3 fruit fly cellular contexts compared by ENCODE assay signal in the genomic region with DNA sequence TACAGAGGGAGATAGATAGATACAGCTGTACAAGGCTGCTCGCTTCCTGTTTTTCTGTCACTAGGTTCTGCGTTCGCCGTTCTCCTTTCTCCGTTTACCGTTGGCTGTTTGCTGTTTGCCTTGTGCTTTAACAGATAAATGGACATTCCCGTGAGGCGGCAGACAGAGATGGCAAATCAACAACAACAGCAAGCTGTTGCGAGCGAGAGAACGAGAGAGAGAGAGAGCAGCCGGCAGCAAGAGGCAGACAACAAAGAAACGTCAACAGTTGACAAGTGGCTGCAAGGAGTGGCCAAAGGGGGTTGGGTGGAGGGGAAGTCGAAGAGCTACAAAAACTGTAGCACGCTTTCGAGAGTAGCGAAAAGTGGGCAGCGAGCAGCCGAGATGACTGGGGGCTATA.
TF ChIP-seq lines count a peak whose summit lies in the region.

No protein-coding gene starts in this region.

- no peak for TF ChIP-seq CTCF in whole organism, embryonic (GFP tag; optimal IDR thresholded peaks at IDR 0.05; lab: Kevin White, UChicago)

TF ChIP-seq in whole organism, embryonic, 481 proteins besides CTCF, POLR2A, EP300 and RAD21 (continues in another document):
- TF ChIP-seq caup (GFP tag; optimal IDR thresholded peaks at IDR 0.05; lab: Kevin White, UChicago; ENCODE audit: severe bottlenecking) (no peak), Ravus (GFP tag; IDR thresholded peaks at IDR 0.05; lab: Robert Waterston, UW) (no peak), H2.0 (GFP tag; IDR thresholded peaks at IDR 0.05; lab: Robert Waterston, UW) (no peak), chinmo (GFP tag; IDR thresholded peaks at IDR 0.05; lab: Robert Waterston, UW; ENCODE audit: partially characterized antibody) (0 out of 4 replicates have a peak, but pooled peaks have one; percentile 14), CG18262 (tag; optimal IDR thresholded peaks at IDR 0.05; lab: Kevin White, UChicago) (no peak), Hr39 (optimal IDR thresholded peaks at IDR 0.05; lab: Kevin White, UChicago) (no peak), Poxn (GFP tag; IDR thresholded peaks at IDR 0.05; lab: Robert Waterston, UW) (no peak), CG4360 (GFP tag; IDR thresholded peaks at IDR 0.05; lab: Robert Waterston, UW) (0 out of 2 replicates have a peak, but pooled peaks have one; percentile 34), lola (GFP tag; optimal IDR thresholded peaks at IDR 0.05; lab: Kevin White, UChicago) (no peak), Bgb (GFP tag; IDR thresholded peaks at IDR 0.05; lab: Robert Waterston, UW; ENCODE audit: partially characterized antibody) (no peak), CG11695 (GFP tag; IDR thresholded peaks at IDR 0.05; lab: Robert Waterston, UW) (no peak), CG30431 (GFP tag; optimal IDR thresholded peaks at IDR 0.05; lab: Kevin White, UChicago) (no peak), Nf-YA (GFP tag; IDR thresholded peaks at IDR 0.05; lab: Robert Waterston, UW) (no peak), CG6854 (GFP tag; optimal IDR thresholded peaks at IDR 0.05; lab: Kevin White, UChicago) (no peak), Hr3 (GFP tag; optimal IDR thresholded peaks at IDR 0.05; lab: Kevin White, UChicago) (no peak), CG6689 (GFP tag; IDR thresholded peaks at IDR 0.05; lab: Robert Waterston, UW) (no peak), CG4328 (GFP tag; optimal IDR thresholded peaks at IDR 0.05; lab: Kevin White, UChicago) (no peak), pb (GFP tag; optimal IDR thresholded peaks at IDR 0.05; lab: Kevin White, UChicago) (no peak), CG8944 (GFP tag; optimal IDR thresholded peaks at IDR 0.05; lab: Kevin White, UChicago) (no peak), Ets97D (GFP tag; optimal IDR thresholded peaks at IDR 0.05; lab: Kevin White, UChicago) (no peak), CG13775 (GFP tag; optimal IDR thresholded peaks at IDR 0.05; lab: Kevin White, UChicago) (no peak), MBD-R2 (GFP tag; IDR thresholded peaks at IDR 0.05; lab: Robert Waterston, UW) (no peak), CG43689 (GFP tag; IDR thresholded peaks at IDR 0.05; lab: Robert Waterston, UW) (no peak), Meics (GFP tag; optimal IDR thresholded peaks at IDR 0.05; lab: Kevin White, UChicago) (no peak), Camta (GFP tag; optimal IDR thresholded peaks at IDR 0.05; lab: Kevin White, UChicago) (no peak), CG9932 (GFP tag; IDR thresholded peaks at IDR 0.05; lab: Robert Waterston, UW) (no peak), maf-S (GFP tag; optimal IDR thresholded peaks at IDR 0.05; lab: Kevin White, UChicago) (no peak), Sry-β (GFP tag; optimal IDR thresholded peaks at IDR 0.05; lab: Kevin White, UChicago) (no peak), hth (optimal IDR thresholded peaks at IDR 0.05; lab: Kevin White, UChicago) (no peak), fd96Cb (tag; optimal IDR thresholded peaks at IDR 0.05; lab: Kevin White, UChicago) (no peak)

TF ChIP-seq in whole organism, prepupa, 60 proteins besides CTCF, POLR2A, EP300 and RAD21:
- TF ChIP-seq fd59A (GFP tag; optimal IDR thresholded peaks at IDR 0.05; lab: Kevin White, UChicago) (no peak), Sox14 (GFP tag; optimal IDR thresholded peaks at IDR 0.05; lab: Kevin White, UChicago) (peak; percentile 25), Sox15 (GFP tag; optimal IDR thresholded peaks at IDR 0.05; lab: Kevin White, UChicago) (no peak), achi (GFP tag; optimal IDR thresholded peaks at IDR 0.05; lab: Kevin White, UChicago) (peak; percentile 0), CG32006 (GFP tag; optimal IDR thresholded peaks at IDR 0.05; lab: Kevin White, UChicago) (peak; percentile 16), Hr39 (GFP tag; optimal IDR thresholded peaks at IDR 0.05; lab: Kevin White, UChicago) (no peak), Ets21C (GFP tag; optimal IDR thresholded peaks at IDR 0.05; lab: Kevin White, UChicago) (no peak), dsx (GFP tag; optimal IDR thresholded peaks at IDR 0.05; lab: Kevin White, UChicago; ENCODE audit: poor library complexity, severe bottlenecking) (peak; percentile 34), esn (GFP tag; optimal IDR thresholded peaks at IDR 0.05; lab: Kevin White, UChicago) (no peak), Sox102F (GFP tag; optimal IDR thresholded peaks at IDR 0.05; lab: Kevin White, UChicago) (no peak), ss (GFP tag; optimal IDR thresholded peaks at IDR 0.05; lab: Kevin White, UChicago) (peak in 1 of 2 experiments; percentile 33), eg (GFP tag; IDR thresholded peaks at IDR 0.05; lab: Robert Waterston, UW) (0 out of 3 replicates have a peak, but pooled peaks have one; percentile 24), Eip78C (GFP tag; lab: Kevin White, UChicago) (peak; percentile 63), CG8632 (GFP tag; optimal IDR thresholded peaks at IDR 0.05; lab: Kevin White, UChicago) (no peak)

TF ChIP-seq in whole organism, pupa, 21 proteins besides CTCF, POLR2A, EP300 and RAD21:
- TF ChIP-seq gl (tag; optimal IDR thresholded peaks at IDR 0.05; lab: Kevin White, UChicago) (no peak), Pif1A (GFP tag; optimal IDR thresholded peaks at IDR 0.05; lab: Kevin White, UChicago) (no peak), EcR (GFP tag; optimal IDR thresholded peaks at IDR 0.05; lab: Kevin White, UChicago) (peak; percentile 4), CG17806 (tag; optimal IDR thresholded peaks at IDR 0.05; lab: Kevin White, UChicago) (no peak), CG4496 (GFP tag; IDR thresholded peaks at IDR 0.05; lab: Robert Waterston, UW) (peak; percentile 63; the same call in 2 of the 3 replicates), CG13204 (GFP tag; optimal IDR thresholded peaks at IDR 0.05; lab: Kevin White, UChicago) (peak; percentile 5), CG9948 (tag; optimal IDR thresholded peaks at IDR 0.05; lab: Kevin White, UChicago) (no peak)
